Fruit fly (Drosophila melanogaster) Kc167 (cell line): ENCODE measurements around the gene Rtnl1.

Experiments
- Myc ChIP-seq: fragments of >200 bp; optimal IDR thresholded peaks from 2 replicates; lab custom pipeline; 2017; ENCODE audit warnings: missing external identifiers
- Sin3A ChIP-seq: fragments of >200 bp; optimal IDR thresholded peaks from 2 replicates; lab custom pipeline; 2018; ENCODE audit warnings: missing external identifiers
- h ChIP-seq: fragments of >200 bp; optimal IDR thresholded peaks from 3 replicates; lab custom pipeline; 2018; ENCODE audit warnings: missing external identifiers
- insv ChIP-seq: fragments of >200 bp; optimal IDR thresholded peaks from 3 replicates; lab custom pipeline; 2018; ENCODE audit warnings: missing external identifiers
- psq ChIP-seq: fragments of >200 bp; optimal IDR thresholded peaks from 2 replicates; lab custom pipeline; 2017; ENCODE audit warnings: missing external identifiers
- ttk ChIP-seq: sonication (Bioruptor generic); optimal IDR thresholded peaks from 2 replicates; lab custom pipeline; 2017; ENCODE audit warnings: missing external identifiers

The Rtnl1 gene

dm6 chr2L:5002031-5002430, 7.5 kb downstream of the Rtnl1 start:
- TF ChIP-seq h (no peak), Sin3A (lab: Kevin White, UChicago) (no peak), insv (lab: Kevin White, UChicago) (no peak), ttk (lab: Kevin White, UChicago) (no peak), Myc (lab: Kevin White, UChicago) (no peak), psq (no peak)

dm6 chr2L:5001582-5001929, 8.0 kb downstream of the Rtnl1 start:
- TF ChIP-seq psq (no peak), Myc (lab: Kevin White, UChicago) (no peak)

- TF ChIP-seq h (no peak), Myc (lab: Kevin White, UChicago) (no peak), psq (no peak), Sin3A (lab: Kevin White, UChicago) (no peak), ttk (lab: Kevin White, UChicago) (no peak), insv (lab: Kevin White, UChicago) (no peak)
Observed at dm6 chr2L:5000919-5001581, 8.5 kb downstream of the Rtnl1 start.

- TF ChIP-seq psq: no peak
- no peak for TF ChIP-seq h
- TF ChIP-seq insv (lab: Kevin White, UChicago): no peak
- no peak for TF ChIP-seq Sin3A (lab: Kevin White, UChicago)
- no peak for TF ChIP-seq ttk (lab: Kevin White, UChicago)
- TF ChIP-seq Myc (lab: Kevin White, UChicago): no peak
Observed at dm6 chr2L:5000287-5000871, 9.1 kb downstream of the Rtnl1 start.

dm6 chr2L:4999389-5000032, 10.0 kb downstream of the Rtnl1 start:
- TF ChIP-seq ttk (lab: Kevin White, UChicago) (no peak), psq (no peak), Sin3A (lab: Kevin White, UChicago) (no peak), h (no peak), insv (lab: Kevin White, UChicago) (no peak), Myc (lab: Kevin White, UChicago) (no peak)

dm6 chr2L:4998571-4999191, 10.8 kb downstream of the Rtnl1 start:
- TF ChIP-seq Sin3A (lab: Kevin White, UChicago) (no peak), psq (no peak), h (no peak), Myc (lab: Kevin White, UChicago) (no peak), ttk (lab: Kevin White, UChicago) (no peak), insv (lab: Kevin White, UChicago) (no peak)

dm6 chr2L:4998260-4998560, 11.3 kb downstream of the Rtnl1 start:
- TF ChIP-seq h (no peak), Sin3A (lab: Kevin White, UChicago) (no peak), psq (no peak), ttk (lab: Kevin White, UChicago) (no peak), Myc (lab: Kevin White, UChicago) (no peak), insv (lab: Kevin White, UChicago) (no peak)

- TF ChIP-seq ttk (lab: Kevin White, UChicago) (no peak), insv (lab: Kevin White, UChicago) (no peak), psq (no peak), h (no peak), Myc (lab: Kevin White, UChicago) (no peak), Sin3A (lab: Kevin White, UChicago) (no peak)
Observed at dm6 chr2L:4997401-4998259, 11.9 kb downstream of the Rtnl1 start.

dm6 chr2L:4996283-4996922, 13.1 kb downstream of the Rtnl1 start:
- TF ChIP-seq ttk (lab: Kevin White, UChicago) (no peak), psq (no peak), Sin3A (lab: Kevin White, UChicago) (no peak), Myc (lab: Kevin White, UChicago) (no peak), h (no peak), insv (lab: Kevin White, UChicago) (no peak)

dm6 chr2L:4995837-4996136, 13.7 kb downstream of the Rtnl1 start:
- no peak for TF ChIP-seq h
- TF ChIP-seq Myc (lab: Kevin White, UChicago): no peak
- TF ChIP-seq ttk (lab: Kevin White, UChicago): no peak
- TF ChIP-seq Sin3A (lab: Kevin White, UChicago): no peak
- no peak for TF ChIP-seq insv (lab: Kevin White, UChicago)
- TF ChIP-seq psq: no peak
